Fruit fly (Drosophila melanogaster) whole organism, wandering third instar larva: ENCODE measurements around the gene mthl14.
A peak's percentile ranks its signal among the peaks of the same experiment; 100 is the strongest.

Experiments used
- Abd-B ChIP-seq: fragments of >200 bp; optimal IDR thresholded peaks from 2 replicates; lab custom pipeline; 2017; ENCODE audit warnings: missing biosample characterization, missing genetic modification characterization
- CG32264 ChIP-seq: fragments of 200-800 bp; sonication (Bioruptor generic); optimal IDR thresholded peaks from 2 replicates; lab custom pipeline; 2016; ENCODE audit warnings: missing biosample characterization, missing genetic modification characterization
- CG9705 ChIP-seq: fragments of 200-800 bp; sonication (Bioruptor generic); optimal IDR thresholded peaks from 2 replicates; lab custom pipeline; 2018; ENCODE audit warnings: missing biosample characterization, mild to moderate bottlenecking, missing genetic modification characterization
- CrebA ChIP-seq: fragments of 200-800 bp; sonication (Bioruptor generic); optimal IDR thresholded peaks from 2 replicates; lab custom pipeline; 2016; ENCODE audit warnings: missing biosample characterization, mild to moderate bottlenecking, missing genetic modification characterization, borderline replicate concordance
- Dfd ChIP-seq: fragments of >200 bp; optimal IDR thresholded peaks from 2 replicates; lab custom pipeline; 2017; ENCODE audit warnings: missing biosample characterization, missing genetic modification characterization
- Dif ChIP-seq: fragments of 200-275, 200-300 bp; sonication (Bioruptor generic); optimal IDR thresholded peaks from 2 replicates; lab custom pipeline; 2018; ENCODE audit warnings: missing biosample characterization, missing genetic modification characterization; ENCODE audit not compliant: partially characterized antibody
- GATAd ChIP-seq: sonication (Bioruptor generic); optimal IDR thresholded peaks from 2 replicates; lab custom pipeline; 2016; ENCODE audit warnings: missing biosample characterization, missing genetic modification characterization
- HLH106 ChIP-seq: fragments of 200-800 bp; optimal IDR thresholded peaks from 3 replicates; lab custom pipeline; 2019; ENCODE audit warnings: missing biosample characterization, mild to moderate bottlenecking, missing genetic modification characterization, moderate library complexity
- Hnf4 ChIP-seq: fragments of 200-800 bp; sonication (Bioruptor generic); optimal IDR thresholded peaks from 2 replicates; lab custom pipeline; 2016; ENCODE audit warnings: missing biosample characterization, mild to moderate bottlenecking, missing genetic modification characterization
- Hr78 ChIP-seq: fragments of >200 bp; optimal IDR thresholded peaks from 2 replicates; lab custom pipeline; 2017; ENCODE audit warnings: missing biosample characterization, missing genetic modification characterization
- Hr83 ChIP-seq: fragments of 200-300 bp; sonication (Bioruptor generic); optimal IDR thresholded peaks from 2 replicates; lab custom pipeline; 2016; ENCODE audit warnings: missing biosample characterization, mild to moderate bottlenecking, missing genetic modification characterization, moderate library complexity; ENCODE audit not compliant: poor library complexity, severe bottlenecking
- Jra ChIP-seq: sonication (Bioruptor generic); optimal IDR thresholded peaks from 2 replicates; lab custom pipeline; 2016; ENCODE audit warnings: missing biosample characterization, missing genetic modification characterization
- Mio ChIP-seq: sonication (Bioruptor generic); optimal IDR thresholded peaks from 2 replicates; lab custom pipeline; 2016; ENCODE audit warnings: missing biosample characterization, missing genetic modification characterization
- Myc ChIP-seq: fragments of >200 bp; optimal IDR thresholded peaks from 2 replicates; lab custom pipeline; 2017
- N ChIP-seq: fragments of >200 bp; optimal IDR thresholded peaks from 2 replicates; lab custom pipeline; 2018; ENCODE audit warnings: missing biosample characterization, missing external identifiers, missing genetic modification characterization
- OdsH ChIP-seq: fragments of 200-800 bp; sonication (Bioruptor generic); optimal IDR thresholded peaks from 2 replicates; lab custom pipeline; 2016; ENCODE audit warnings: missing biosample characterization, mild to moderate bottlenecking, missing genetic modification characterization
- Rel ChIP-seq, 2 experiments: fragments of 200-800 bp; sonication (Bioruptor generic) in 1 of 2; optimal IDR thresholded peaks; 2 replicates in 1 of 2; 3 replicates in 1 of 2; lab custom pipeline; 2016 to 2019; ENCODE audit warnings: mild to moderate bottlenecking in 2 of 2, missing biosample characterization in 2 of 2, missing genetic modification characterization in 2 of 2, moderate library complexity in 1 of 2
- Sp1 ChIP-seq: fragments of 200-800 bp; sonication (Bioruptor generic); optimal IDR thresholded peaks from 3 replicates; lab custom pipeline; 2019; ENCODE audit warnings: missing biosample characterization, mild to moderate bottlenecking, missing genetic modification characterization, moderate library complexity
- Vsx2 ChIP-seq: fragments of 200-300, 225-300 bp; sonication (Bioruptor generic); optimal IDR thresholded peaks from 2 replicates; lab custom pipeline; 2018; ENCODE audit warnings: missing biosample characterization, missing genetic modification characterization; ENCODE audit not compliant: partially characterized antibody
- br ChIP-seq: fragments of 200-800 bp; sonication (Bioruptor generic); optimal IDR thresholded peaks from 2 replicates; lab custom pipeline; 2016; ENCODE audit warnings: missing biosample characterization, missing genetic modification characterization
- brk ChIP-seq: fragments of 200-800 bp; sonication (Bioruptor generic); optimal IDR thresholded peaks from 2 replicates; lab custom pipeline; 2016; ENCODE audit warnings: missing biosample characterization, mild to moderate bottlenecking, missing genetic modification characterization
- dl ChIP-seq, 2 experiments: fragments of 175-275, 200-275 bp in 1 of 2; fragments of 200-275 bp in 1 of 2; sonication (Bioruptor generic); optimal IDR thresholded peaks; lab custom pipeline; 2018; ENCODE audit warnings: mild to moderate bottlenecking in 2 of 2, missing biosample characterization in 2 of 2, missing genetic modification characterization in 2 of 2, moderate library complexity in 2 of 2; ENCODE audit not compliant: partially characterized antibody in 2 of 2, insufficient read depth in 1 of 2
- dmrt93B ChIP-seq: fragments of 200-800 bp; sonication (Bioruptor generic); optimal IDR thresholded peaks from 2 replicates; lab custom pipeline; 2018; ENCODE audit warnings: missing biosample characterization, mild to moderate bottlenecking, missing genetic modification characterization
- dsf ChIP-seq: sonication (Bioruptor generic); optimal IDR thresholded peaks from 2 replicates; lab custom pipeline; 2016; ENCODE audit warnings: missing biosample characterization, missing genetic modification characterization, borderline replicate concordance
- ey ChIP-seq: fragments of 200-800 bp; sonication (Bioruptor generic); optimal IDR thresholded peaks from 2 replicates; lab custom pipeline; 2016; ENCODE audit warnings: missing biosample characterization, missing genetic modification characterization
- foxo ChIP-seq, 2 experiments: fragments of 200-800 bp; sonication (Bioruptor generic); optimal IDR thresholded peaks; 2 replicates in 1 of 2; 3 replicates in 1 of 2; lab custom pipeline; 2016 to 2017; ENCODE audit warnings: missing biosample characterization in 2 of 2, missing genetic modification characterization in 2 of 2
- fru ChIP-seq: fragments of 200-800 bp; sonication (Bioruptor generic); optimal IDR thresholded peaks from 3 replicates; lab custom pipeline; 2016; ENCODE audit warnings: missing biosample characterization, mild to moderate bottlenecking, missing genetic modification characterization
- h ChIP-seq: fragments of 200-800 bp; sonication (Bioruptor generic); optimal IDR thresholded peaks from 3 replicates; lab custom pipeline; 2016; ENCODE audit warnings: missing biosample characterization, mild to moderate bottlenecking, missing genetic modification characterization
- jim ChIP-seq: fragments of 175-275, 200-325 bp; sonication (Bioruptor generic); optimal IDR thresholded peaks from 2 replicates; lab custom pipeline; 2016; ENCODE audit warnings: missing biosample characterization, mild to moderate bottlenecking, missing genetic modification characterization
- lola ChIP-seq: fragments of >200 bp; optimal IDR thresholded peaks from 2 replicates; lab custom pipeline; 2017; ENCODE audit warnings: missing biosample characterization, missing genetic modification characterization
- pan ChIP-seq: fragments of >200 bp; optimal IDR thresholded peaks from 2 replicates; lab custom pipeline; 2017
- psq ChIP-seq: fragments of 200-800 bp; sonication (Bioruptor generic); optimal IDR thresholded peaks from 3 replicates; lab custom pipeline; 2017; ENCODE audit warnings: missing biosample characterization, mild to moderate bottlenecking, missing genetic modification characterization, moderate library complexity
- rgr ChIP-seq: fragments of 200-800 bp; sonication (Bioruptor generic); optimal IDR thresholded peaks from 3 replicates; lab custom pipeline; 2016; ENCODE audit warnings: missing biosample characterization, mild to moderate bottlenecking, missing genetic modification characterization
- sage ChIP-seq: fragments of 200-800 bp; sonication (Bioruptor generic); optimal IDR thresholded peaks from 2 replicates; lab custom pipeline; 2016; ENCODE audit warnings: missing biosample characterization, mild to moderate bottlenecking, missing genetic modification characterization
- sv ChIP-seq: fragments of 200-800 bp; sonication (Bioruptor generic); optimal IDR thresholded peaks from 3 replicates; lab custom pipeline; 2016; ENCODE audit warnings: missing biosample characterization, missing genetic modification characterization
- tai ChIP-seq: sonication (Bioruptor generic); optimal IDR thresholded peaks from 2 replicates; lab custom pipeline; 2016; ENCODE audit warnings: missing biosample characterization, missing genetic modification characterization
- usp ChIP-seq: fragments of >200 bp; optimal IDR thresholded peaks from 2 replicates; lab custom pipeline; 2017; ENCODE audit warnings: missing biosample characterization, missing genetic modification characterization
- woc ChIP-seq: sonication (Bioruptor generic); optimal IDR thresholded peaks from 2 replicates; lab custom pipeline; 2016; ENCODE audit warnings: missing biosample characterization, mild to moderate bottlenecking, missing genetic modification characterization

Gene mthl14

DNA sequence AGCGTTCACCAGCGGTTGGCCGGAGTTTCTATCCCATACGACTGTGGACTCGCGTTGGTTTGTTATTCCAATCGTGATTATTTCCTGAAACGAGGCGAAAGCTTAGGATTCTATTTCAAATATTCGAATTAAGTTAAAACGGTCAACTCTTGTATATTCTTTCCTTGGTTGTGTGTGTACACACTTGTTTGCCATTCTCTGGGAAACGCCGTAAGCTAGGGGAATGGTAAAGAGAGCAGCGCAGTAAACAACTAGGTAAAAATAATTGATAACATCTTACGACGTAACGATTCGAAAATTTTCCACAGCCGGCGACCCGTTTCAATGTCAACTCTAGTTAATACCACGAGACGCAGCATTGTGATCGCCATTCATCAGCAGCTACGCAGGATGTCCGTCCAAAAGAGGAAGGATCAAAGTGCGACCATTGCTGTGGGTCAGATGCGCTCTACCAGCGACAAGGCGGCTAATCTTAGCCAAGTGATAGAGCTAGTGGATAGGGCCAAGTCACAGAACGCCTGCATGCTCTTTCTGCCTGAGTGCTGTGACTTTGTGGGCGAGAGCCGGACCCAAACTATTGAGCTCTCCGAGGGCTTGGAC lies 43.7 kb upstream of the mthl14 start, which contains the start of gene NitFhit:
NitFhit (plus strand) TSS at position 195 of the 600 bp plus-strand sequence.
- TF ChIP-seq Myc (lab: Kevin White, UChicago) = peak; percentile 6
- TF ChIP-seq Rel (GFP tag; optimal IDR thresholded peaks at IDR 0.05; lab: Kevin White, UChicago) = no peak
- TF ChIP-seq Rel (tag; optimal IDR thresholded peaks at IDR 0.05; lab: Kevin White, UChicago) = peak; percentile 32
- TF ChIP-seq fru (GFP tag; lab: Kevin White, UChicago) = peak; percentile 38
- TF ChIP-seq tai (GFP tag; lab: Kevin White, UChicago) = no peak

DNA sequence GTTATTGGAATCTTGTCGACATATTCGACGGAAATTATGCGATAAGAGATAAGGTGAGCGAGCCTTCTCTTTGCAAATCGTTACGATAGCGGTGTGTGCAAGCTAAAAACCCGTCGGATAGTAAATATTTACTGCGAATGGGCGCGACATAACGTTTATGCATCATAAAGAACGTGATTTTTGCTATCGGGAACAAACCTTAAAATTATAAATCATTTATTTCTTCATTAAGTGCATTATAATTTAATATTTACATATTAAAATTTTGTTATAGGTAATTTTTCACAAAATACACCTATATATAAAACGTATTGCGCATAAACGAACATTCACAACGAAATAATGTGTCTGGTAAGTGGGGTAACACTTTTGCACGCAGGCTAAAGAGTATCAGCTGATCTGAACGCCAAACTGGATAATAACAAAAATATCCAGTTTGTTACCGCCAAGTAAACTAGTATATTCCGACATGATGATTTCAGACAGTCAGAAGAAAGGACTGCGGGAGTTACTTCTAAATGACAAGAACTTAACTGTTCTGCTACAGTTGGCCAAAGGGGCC lies 41.5 kb upstream of the mthl14 start, which contains the start of the genes Gk1 and CG13876:
Gk1 (minus strand) TSS at position 122 of the 562 bp plus-strand sequence.
CG13876 (plus strand) TSS at position 412 of the 562 bp plus-strand sequence.
- peak; percentile 94 for TF ChIP-seq CG9705 (GFP tag; lab: Kevin White, UChicago)
- TF ChIP-seq dsf (GFP tag; lab: Kevin White, UChicago) = peak; percentile 51
- peak; percentile 94 for TF ChIP-seq h (GFP tag; lab: Kevin White, UChicago)
- TF ChIP-seq ey (GFP tag; lab: Kevin White, UChicago) = peak; percentile 84
- TF ChIP-seq OdsH = peak; percentile 96
- no peak for TF ChIP-seq N
- peak; percentile 98 for TF ChIP-seq HLH106
- TF ChIP-seq Dfd (GFP tag; lab: Kevin White, UChicago) = no peak
- TF ChIP-seq Hr78 (GFP tag; lab: Kevin White, UChicago) = no peak
- TF ChIP-seq sage = no peak
- TF ChIP-seq Vsx2 (GFP tag; lab: Kevin White, UChicago) = no peak
- TF ChIP-seq sv = peak; percentile 73
- TF ChIP-seq dl (GFP tag; optimal IDR thresholded peaks at IDR 0.05; lab: Kevin White, UChicago; ENCODE audit: insufficient read depth in 1 of 2, partially characterized antibody in 2 of 2) = no peak
- TF ChIP-seq psq = peak; percentile 91
- TF ChIP-seq fru (GFP tag; lab: Kevin White, UChicago) = peak; percentile 95
- peak; percentile 81 for TF ChIP-seq Hnf4 (GFP tag; lab: Kevin White, UChicago)
- TF ChIP-seq br (GFP tag; lab: Kevin White, UChicago) = no peak
- TF ChIP-seq Myc (lab: Kevin White, UChicago) = peak; percentile 6
- peak in 1 of 2 experiments; percentile 97 for TF ChIP-seq foxo (GFP tag; optimal IDR thresholded peaks at IDR 0.05; lab: Kevin White, UChicago)
- TF ChIP-seq dmrt93B (GFP tag; lab: Kevin White, UChicago) = no peak
- TF ChIP-seq woc (GFP tag; lab: Kevin White, UChicago) = no peak
- TF ChIP-seq Hr83 (GFP tag; lab: Kevin White, UChicago) = peak; percentile 21
- TF ChIP-seq Rel (GFP tag; optimal IDR thresholded peaks at IDR 0.05; lab: Kevin White, UChicago) = peak; percentile 76
- peak; percentile 90 for TF ChIP-seq Rel (tag; optimal IDR thresholded peaks at IDR 0.05; lab: Kevin White, UChicago)
- no peak for TF ChIP-seq lola (GFP tag; lab: Kevin White, UChicago)
- TF ChIP-seq CrebA (GFP tag; lab: Kevin White, UChicago) = no peak
- no peak for TF ChIP-seq tai (GFP tag; lab: Kevin White, UChicago)
- no peak for TF ChIP-seq Dif (GFP tag; lab: Kevin White, UChicago)
- no peak for TF ChIP-seq brk
- peak; percentile 97 for TF ChIP-seq rgr (GFP tag; lab: Kevin White, UChicago)
- TF ChIP-seq CG32264 (GFP tag; lab: Kevin White, UChicago) = peak; percentile 52
- no peak for TF ChIP-seq Mio (GFP tag; lab: Kevin White, UChicago)
- no peak for TF ChIP-seq usp
- no peak for TF ChIP-seq jim
- no peak for TF ChIP-seq Abd-B (GFP tag; lab: Kevin White, UChicago)
- TF ChIP-seq pan (lab: Kevin White, UChicago) = no peak
- TF ChIP-seq GATAd = no peak
- peak; percentile 98 for TF ChIP-seq Sp1 (GFP tag; lab: Kevin White, UChicago)
- TF ChIP-seq Jra (GFP tag; lab: Kevin White, UChicago) = peak; percentile 77
